Fruit fly (Drosophila melanogaster): Measurements from ENCODE around the gene Cpr97Ea.

DNA sequence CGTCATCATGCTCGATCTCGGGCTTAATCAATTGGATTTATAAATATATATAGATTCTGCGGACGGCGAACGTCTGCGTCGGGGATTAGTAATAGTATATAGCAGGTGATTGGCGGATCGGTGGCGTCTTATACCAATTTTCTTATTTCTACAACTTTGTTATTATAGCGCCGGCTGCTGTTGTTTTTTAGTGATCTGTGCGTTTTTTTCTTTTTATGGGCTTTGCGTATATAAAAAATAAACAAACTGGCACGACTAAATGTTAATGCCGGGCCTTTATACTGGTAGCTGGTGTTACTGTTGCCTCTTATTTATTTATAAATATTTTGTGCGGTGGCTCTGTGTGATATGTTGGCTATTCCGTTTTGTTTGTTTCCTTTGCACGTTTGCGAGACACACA, 18.4 kb downstream of the Cpr97Ea start:
- TF ChIP-seq psq (optimal IDR thresholded peaks at IDR 0.05) (no peak), h (optimal IDR thresholded peaks at IDR 0.05) (no peak), ttk (optimal IDR thresholded peaks at IDR 0.05) (no peak), insv (optimal IDR thresholded peaks at IDR 0.05) (no peak), Myc (optimal IDR thresholded peaks at IDR 0.05) (no peak), Sin3A (optimal IDR thresholded peaks at IDR 0.05) (no peak)

Data from Kc167 (cell line).